Fruit fly (Drosophila melanogaster): Measurements from ENCODE around the gene Upf1.

Gene Upf1

dm6 chrX:11881686-11882085 lies 23.5 kb downstream of the Upf1 start:
- TF ChIP-seq Mnt (GFP tag; optimal IDR thresholded peaks at IDR 0.05) (no peak), CG14711 (tag; optimal IDR thresholded peaks at IDR 0.05) (no peak), Hr96 (GFP tag; optimal IDR thresholded peaks at IDR 0.05) (no peak), cnc (optimal IDR thresholded peaks at IDR 0.05) (no peak), bab1 (GFP tag; optimal IDR thresholded peaks at IDR 0.05) (no peak), CG7101 (tag; optimal IDR thresholded peaks at IDR 0.05) (no peak), CG1620 (GFP tag; optimal IDR thresholded peaks at IDR 0.05) (no peak)

- TF ChIP-seq CG1620 (GFP tag; optimal IDR thresholded peaks at IDR 0.05) = no peak
- no peak for TF ChIP-seq CG33017 (tag; optimal IDR thresholded peaks at IDR 0.05)
- TF ChIP-seq CG5204 (GFP tag; optimal IDR thresholded peaks at IDR 0.05) = no peak
- no peak for TF ChIP-seq CG14711 (tag; optimal IDR thresholded peaks at IDR 0.05)
- TF ChIP-seq toe (GFP tag; optimal IDR thresholded peaks at IDR 0.05) = no peak
- peak; percentile 30 for TF ChIP-seq Mnt (GFP tag; optimal IDR thresholded peaks at IDR 0.05)
- TF ChIP-seq CG7045 (GFP tag; optimal IDR thresholded peaks at IDR 0.05) = no peak
- peak; percentile 20 for TF ChIP-seq tj (GFP tag; optimal IDR thresholded peaks at IDR 0.05)
- TF ChIP-seq CG11617 (GFP tag; optimal IDR thresholded peaks at IDR 0.05) = peak; percentile 22
- no peak for TF ChIP-seq Hr96 (GFP tag; optimal IDR thresholded peaks at IDR 0.05)
- no peak for TF ChIP-seq pad (GFP tag; optimal IDR thresholded peaks at IDR 0.05)
- TF ChIP-seq CG12768 (GFP tag; optimal IDR thresholded peaks at IDR 0.05) = peak; percentile 31
- TF ChIP-seq kay (GFP tag; ENCODE audit: borderline replicate concordance) = no peak
- TF ChIP-seq CG7101 (tag; optimal IDR thresholded peaks at IDR 0.05) = peak; percentile 23
- TF ChIP-seq Crg-1 (GFP tag; optimal IDR thresholded peaks at IDR 0.05) = no peak
- TF ChIP-seq ovo (GFP tag; optimal IDR thresholded peaks at IDR 0.05) = no peak
Measured at dm6 chrX:11877165-11877564, 28.0 kb downstream of the Upf1 start, which contains the start of gene CG10352. Gene CG10352 (minus strand): TSS chrX:11877168.

- no peak for TF ChIP-seq kay (GFP tag; ENCODE audit: borderline replicate concordance)
- peak; percentile 35 for TF ChIP-seq CG7101 (tag; optimal IDR thresholded peaks at IDR 0.05)
- peak; percentile 3 for TF ChIP-seq CG11617 (GFP tag; optimal IDR thresholded peaks at IDR 0.05)
Measured at dm6 chrX:11875146-11875830, 29.9 kb downstream of the Upf1 start.

dm6 chrX:11873116-11873515 lies 32.1 kb downstream of the Upf1 start, which contains the start of gene CG15739:
Gene CG15739 (plus strand): TSS chrX:11873319.
- no peak for TF ChIP-seq cnc (optimal IDR thresholded peaks at IDR 0.05)
- TF ChIP-seq Mnt (GFP tag; optimal IDR thresholded peaks at IDR 0.05) = peak; percentile 17
- TF ChIP-seq pad (GFP tag; optimal IDR thresholded peaks at IDR 0.05) = peak; percentile 95
- TF ChIP-seq CG12768 (GFP tag; optimal IDR thresholded peaks at IDR 0.05) = no peak
- TF ChIP-seq cic (GFP tag; optimal IDR thresholded peaks at IDR 0.05) = peak; percentile 9

dm6 chrX:11872517-11872916 lies 32.7 kb downstream of the Upf1 start, which contains the start of gene BORCS5:
Gene BORCS5 (minus strand): TSS chrX:11872779.
- TF ChIP-seq bab1 (GFP tag; optimal IDR thresholded peaks at IDR 0.05) (no peak), CG1620 (GFP tag; optimal IDR thresholded peaks at IDR 0.05) (peak; percentile 18)

DNA sequence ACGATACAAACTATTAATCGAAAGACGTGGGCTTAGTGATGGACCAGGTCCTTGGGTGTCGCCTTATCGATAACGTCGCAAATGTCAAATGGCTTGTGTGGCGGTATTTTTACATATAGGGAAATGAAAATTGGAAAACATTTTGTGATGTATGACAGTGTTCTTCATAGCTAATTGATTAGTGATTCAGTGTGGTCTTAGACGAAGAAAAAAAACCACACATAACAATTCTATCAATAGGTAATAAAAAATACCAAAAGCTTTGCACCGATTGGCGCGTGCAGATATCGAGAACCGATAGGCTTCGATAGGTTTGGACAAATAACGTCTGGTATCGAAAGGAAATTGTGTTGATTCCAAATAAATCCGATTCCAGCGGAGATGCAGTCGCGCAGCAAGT lies 36.3 kb downstream of the Upf1 start, which contains the start of the genes Nrd1 and CG1847:
Gene Nrd1 (minus strand): TSS at position 28 of the 400 bp plus-strand sequence.
Gene CG1847 (plus strand): TSS at position 305 of the 400 bp plus-strand sequence.
- TF ChIP-seq CG5204 (GFP tag; optimal IDR thresholded peaks at IDR 0.05) (no peak), CG7045 (GFP tag; optimal IDR thresholded peaks at IDR 0.05) (no peak), Crg-1 (GFP tag; optimal IDR thresholded peaks at IDR 0.05) (no peak), CG1620 (GFP tag; optimal IDR thresholded peaks at IDR 0.05) (no peak), bab1 (GFP tag; optimal IDR thresholded peaks at IDR 0.05) (no peak), CG14711 (tag; optimal IDR thresholded peaks at IDR 0.05) (no peak), CG7101 (tag; optimal IDR thresholded peaks at IDR 0.05) (no peak), pad (GFP tag; optimal IDR thresholded peaks at IDR 0.05) (no peak), cnc (optimal IDR thresholded peaks at IDR 0.05) (no peak), Clk (GFP tag; optimal IDR thresholded peaks at IDR 0.05) (no peak), kay (GFP tag; ENCODE audit: borderline replicate concordance) (no peak), Hr96 (GFP tag; optimal IDR thresholded peaks at IDR 0.05) (no peak), CG11617 (GFP tag; optimal IDR thresholded peaks at IDR 0.05) (no peak), cic (GFP tag; optimal IDR thresholded peaks at IDR 0.05) (no peak)

dm6 chrX:11858439-11858813 lies 46.7 kb downstream of the Upf1 start:
- no peak for TF ChIP-seq pad (GFP tag; optimal IDR thresholded peaks at IDR 0.05)
- TF ChIP-seq kay (GFP tag; ENCODE audit: borderline replicate concordance) = no peak
- no peak for TF ChIP-seq tj (GFP tag; optimal IDR thresholded peaks at IDR 0.05)
- TF ChIP-seq CG12768 (GFP tag; optimal IDR thresholded peaks at IDR 0.05) = no peak
- no peak for TF ChIP-seq Clk (GFP tag; optimal IDR thresholded peaks at IDR 0.05)
- TF ChIP-seq Hr96 (GFP tag; optimal IDR thresholded peaks at IDR 0.05) = no peak
- TF ChIP-seq CG11617 (GFP tag; optimal IDR thresholded peaks at IDR 0.05) = no peak
- no peak for TF ChIP-seq cnc (optimal IDR thresholded peaks at IDR 0.05)
- no peak for TF ChIP-seq CG1620 (GFP tag; optimal IDR thresholded peaks at IDR 0.05)
- TF ChIP-seq bab1 (GFP tag; optimal IDR thresholded peaks at IDR 0.05) = no peak
